Fruit fly (Drosophila melanogaster) whole organism, embryonic: ENCODE data around the gene Rab9Fa.

Experiments
- Aef1 ChIP-seq: fragments of 200-800 bp; sonication (Bioruptor generic); IDR thresholded peaks from 3 replicates; pipeline ENCODE4 v1.3.6; 2022; ENCODE audit warnings: missing biosample characterization, missing genetic modification characterization
- Blimp-1 ChIP-seq: fragments of 200-800 bp; sonication (Bioruptor generic); optimal IDR thresholded peaks from 3 replicates; lab custom pipeline; 2018; ENCODE audit warnings: missing biosample characterization, missing genetic modification characterization, mild to moderate bottlenecking, moderate library complexity, missing genetic modification reagents
- CG10565 ChIP-seq: fragments of 200-800 bp; sonication (Bioruptor generic); optimal IDR thresholded peaks from 3 replicates; lab custom pipeline; 2016; ENCODE audit warnings: missing biosample characterization, mild to moderate bottlenecking, missing genetic modification characterization
- CG13123 ChIP-seq: fragments of 200-800 bp; sonication (Bioruptor generic); optimal IDR thresholded peaks from 2 replicates; lab custom pipeline; 2016; ENCODE audit warnings: missing biosample characterization, missing genetic modification characterization
- CG14965 ChIP-seq: fragments of 200-800 bp; sonication (Bioruptor generic); optimal IDR thresholded peaks from 2 replicates; lab custom pipeline; 2016; ENCODE audit warnings: missing biosample characterization, missing genetic modification characterization, borderline replicate concordance
- CG15073 ChIP-seq: fragments of 200-800 bp; sonication (Bioruptor generic); optimal IDR thresholded peaks from 2 replicates; lab custom pipeline; 2016; ENCODE audit warnings: missing biosample characterization, missing genetic modification characterization
- CG17359 ChIP-seq: fragments of 200-800 bp; sonication (Bioruptor generic); optimal IDR thresholded peaks from 3 replicates; lab custom pipeline; 2018; ENCODE audit warnings: missing biosample characterization, mild to moderate bottlenecking, missing genetic modification characterization, moderate library complexity
- CG17912 ChIP-seq: fragments of 200-800 bp; sonication (Bioruptor generic); optimal IDR thresholded peaks from 2 replicates; lab custom pipeline; 2018; ENCODE audit warnings: missing biosample characterization, mild to moderate bottlenecking, missing genetic modification characterization
- CG3726 ChIP-seq: fragments of 200-800 bp; sonication (Bioruptor generic); IDR thresholded peaks from 3 replicates; pipeline ENCODE4, ENCODE4 v1.3.6; 2022; ENCODE audit warnings: missing biosample characterization, missing genetic modification characterization
- CG4707 ChIP-seq: fragments of 200-800 bp; sonication (Bioruptor generic); optimal IDR thresholded peaks from 2 replicates; lab custom pipeline; 2018; ENCODE audit warnings: missing biosample characterization, mild to moderate bottlenecking, missing genetic modification characterization, moderate library complexity
- CG6854 ChIP-seq: fragments of 200-800 bp; sonication (Bioruptor generic); optimal IDR thresholded peaks from 3 replicates; lab custom pipeline; 2017; ENCODE audit warnings: missing biosample characterization, mild to moderate bottlenecking, missing genetic modification characterization
- CG7271 ChIP-seq: fragments of 200-800 bp; sonication (Bioruptor generic); optimal IDR thresholded peaks from 2 replicates; lab custom pipeline; 2018; ENCODE audit warnings: missing biosample characterization, mild to moderate bottlenecking, missing genetic modification characterization, moderate library complexity
- CG7786 ChIP-seq: fragments of 200-800 bp; sonication (Bioruptor generic); optimal IDR thresholded peaks from 2 replicates; lab custom pipeline; 2016; ENCODE audit warnings: missing biosample characterization, missing genetic modification characterization
- CG7963 ChIP-seq: fragments of 200-800 bp; sonication (Bioruptor generic); IDR thresholded peaks from 3 replicates; pipeline ENCODE4 v1.3.6; 2022; ENCODE audit warnings: missing biosample characterization, missing genetic modification characterization; ENCODE audit not compliant: partially characterized antibody
- CTCF ChIP-seq: fragments of 200-800 bp; sonication (Bioruptor generic); optimal IDR thresholded peaks from 2 replicates; lab custom pipeline; 2017; ENCODE audit warnings: missing biosample characterization, mild to moderate bottlenecking, missing genetic modification characterization, moderate library complexity
- Camta ChIP-seq: fragments of 200-800 bp; sonication (Bioruptor generic); optimal IDR thresholded peaks from 2 replicates; lab custom pipeline; 2016; ENCODE audit warnings: missing biosample characterization, missing genetic modification characterization
- CoRest ChIP-seq: fragments of 200-800 bp; sonication (Bioruptor generic); optimal IDR thresholded peaks from 3 replicates; lab custom pipeline; 2018; ENCODE audit warnings: missing biosample characterization, mild to moderate bottlenecking, missing genetic modification characterization, moderate library complexity
- D19A ChIP-seq: fragments of 200-800 bp; optimal IDR thresholded peaks from 3 replicates; lab custom pipeline; 2019; ENCODE audit warnings: missing biosample characterization, mild to moderate bottlenecking, missing genetic modification characterization, moderate library complexity
- Dfd ChIP-seq, 2 experiments: fragments of >200 bp; optimal IDR thresholded peaks; 2 replicates each; lab custom pipeline; 2017; ENCODE audit warnings: missing biosample characterization in 2 of 2, missing genetic modification characterization in 2 of 2
- Dip3 ChIP-seq: fragments of 200-800 bp; sonication (Bioruptor generic); optimal IDR thresholded peaks from 3 replicates; lab custom pipeline; 2016; ENCODE audit warnings: missing biosample characterization, missing genetic modification characterization
- Dll ChIP-seq: fragments of 200-800 bp; sonication (Bioruptor generic); IDR thresholded peaks from 4 replicates; pipeline ENCODE4 v1.3.6; 2022; ENCODE audit warnings: missing biosample characterization, missing genetic modification characterization; ENCODE audit not compliant: partially characterized antibody
- E2f2 ChIP-seq: fragments of 200-800 bp; sonication (Bioruptor generic); IDR thresholded peaks from 2 replicates; pipeline ENCODE4 v1.3.6; 2022; ENCODE audit warnings: missing biosample characterization, missing genetic modification characterization
- Fer3 ChIP-seq: fragments of 200-800 bp; sonication (Bioruptor generic); optimal IDR thresholded peaks from 2 replicates; lab custom pipeline; 2018; ENCODE audit warnings: missing biosample characterization, mild to moderate bottlenecking, missing genetic modification characterization, moderate library complexity
- Hmx ChIP-seq: fragments of 200-800 bp; sonication (Bioruptor generic); optimal IDR thresholded peaks from 2 replicates; lab custom pipeline; 2016; ENCODE audit warnings: missing biosample characterization, missing genetic modification characterization
- Hr3 ChIP-seq: fragments of 200-800 bp; sonication (Bioruptor generic); optimal IDR thresholded peaks from 3 replicates; lab custom pipeline; 2016; ENCODE audit warnings: missing biosample characterization, missing genetic modification characterization
- Lpt ChIP-seq: fragments of >200 bp; optimal IDR thresholded peaks from 2 replicates; lab custom pipeline; 2018; ENCODE audit warnings: missing biosample characterization, missing genetic modification characterization
- NC2β ChIP-seq: fragments of 200-800 bp; sonication (Bioruptor generic); optimal IDR thresholded peaks from 2 replicates; lab custom pipeline; 2016; ENCODE audit warnings: missing biosample characterization, missing genetic modification characterization
- Pdp1 ChIP-seq, 2 experiments: fragments of 200-800 bp; sonication (Bioruptor generic); optimal IDR thresholded peaks; 3 replicates each; lab custom pipeline; 2016; ENCODE audit warnings: missing biosample characterization in 2 of 2, missing genetic modification characterization in 2 of 2, mild to moderate bottlenecking in 1 of 2, moderate library complexity in 1 of 2
- Rfx ChIP-seq: fragments of 200-800 bp; sonication (Bioruptor generic); IDR thresholded peaks from 2 replicates; pipeline ENCODE4 v1.3.6; 2022; ENCODE audit warnings: missing biosample characterization, missing genetic modification characterization
- Sox102F ChIP-seq: fragments of 200-800 bp; sonication (Bioruptor generic); optimal IDR thresholded peaks from 2 replicates; lab custom pipeline; 2018; ENCODE audit warnings: missing biosample characterization, mild to moderate bottlenecking, missing genetic modification characterization, moderate library complexity
- Sry-β ChIP-seq: fragments of 200-800 bp; sonication (Bioruptor generic); optimal IDR thresholded peaks from 2 replicates; lab custom pipeline; 2018; ENCODE audit warnings: missing biosample characterization, mild to moderate bottlenecking, missing genetic modification characterization, moderate library complexity
- aop ChIP-seq: fragments of 200-800 bp; sonication (Bioruptor generic); IDR thresholded peaks from 2 replicates; pipeline ENCODE4 v1.3.6; 2022; ENCODE audit warnings: missing biosample characterization, missing genetic modification characterization
- cas ChIP-seq: fragments of 200-800 bp; sonication (Bioruptor generic); IDR thresholded peaks from 2 replicates; pipeline ENCODE4 v1.3.6; 2022; ENCODE audit warnings: missing biosample characterization, missing genetic modification characterization
- dpn ChIP-seq, 2 experiments: fragments of 200-800 bp; sonication (Bioruptor generic); optimal IDR thresholded peaks; 3 replicates each; lab custom pipeline; 2016; ENCODE audit warnings: missing biosample characterization in 2 of 2, missing genetic modification characterization in 2 of 2
- fd64A ChIP-seq: fragments of 200-800 bp; sonication (Bioruptor generic); optimal IDR thresholded peaks from 3 replicates; lab custom pipeline; 2018; ENCODE audit warnings: missing biosample characterization, mild to moderate bottlenecking, missing genetic modification characterization
- grn ChIP-seq: fragments of 200-800 bp; sonication (Bioruptor generic); optimal IDR thresholded peaks from 3 replicates; lab custom pipeline; 2017; ENCODE audit warnings: missing biosample characterization, missing genetic modification characterization
- hb ChIP-seq: fragments of 200-800 bp; sonication (Bioruptor generic); IDR thresholded peaks from 3 replicates; pipeline ENCODE4 v1.3.6; 2022; ENCODE audit warnings: missing biosample characterization, missing genetic modification characterization; ENCODE audit not compliant: partially characterized antibody
- jumu ChIP-seq: fragments of 200-800 bp; sonication (Bioruptor generic); optimal IDR thresholded peaks from 3 replicates; lab custom pipeline; 2016; ENCODE audit warnings: missing biosample characterization, missing genetic modification characterization
- nom ChIP-seq: fragments of 200-800 bp; sonication (Bioruptor generic); optimal IDR thresholded peaks from 2 replicates; lab custom pipeline; 2017; ENCODE audit warnings: missing biosample characterization, missing genetic modification characterization, mild to moderate bottlenecking, moderate library complexity, missing genetic modification reagents
- pho ChIP-seq: fragments of 200-800 bp; sonication (Bioruptor generic); optimal IDR thresholded peaks from 2 replicates; lab custom pipeline; 2016; ENCODE audit warnings: missing biosample characterization, missing genetic modification characterization
- phol ChIP-seq: fragments of 200-800 bp; sonication (Bioruptor generic); optimal IDR thresholded peaks from 3 replicates; lab custom pipeline; 2018; ENCODE audit warnings: missing biosample characterization, mild to moderate bottlenecking, missing genetic modification characterization, moderate library complexity
- pzg ChIP-seq: fragments of 200-800 bp; sonication (Bioruptor generic); optimal IDR thresholded peaks from 3 replicates; lab custom pipeline; 2018; ENCODE audit warnings: missing biosample characterization, mild to moderate bottlenecking, missing genetic modification characterization, moderate library complexity
- rib ChIP-seq: fragments of 200-800 bp; sonication (Bioruptor generic); IDR thresholded peaks from 2 replicates; pipeline ENCODE4 v1.3.6; 2022; ENCODE audit warnings: missing biosample characterization, missing genetic modification characterization
- row ChIP-seq: fragments of 200-800 bp; sonication (Bioruptor generic); IDR thresholded peaks from 3 replicates; pipeline ENCODE4 v1.3.6; 2022; ENCODE audit warnings: missing biosample characterization, missing genetic modification characterization
- shn ChIP-seq: fragments of 200-800 bp; sonication (Bioruptor generic); optimal IDR thresholded peaks from 3 replicates; lab custom pipeline; 2016; ENCODE audit warnings: missing biosample characterization, missing genetic modification characterization
- slbo ChIP-seq: fragments of 200-800 bp; sonication (Bioruptor generic); IDR thresholded peaks from 2 replicates; pipeline ENCODE4 v1.3.6; 2022; ENCODE audit warnings: missing biosample characterization, missing genetic modification characterization
- slou ChIP-seq: fragments of 200-800 bp; sonication (Bioruptor generic); optimal IDR thresholded peaks from 3 replicates; lab custom pipeline; 2016; ENCODE audit warnings: missing biosample characterization, missing genetic modification characterization
- tio ChIP-seq: fragments of 200-800 bp; sonication (Bioruptor generic); optimal IDR thresholded peaks from 2 replicates; lab custom pipeline; 2017; ENCODE audit warnings: missing biosample characterization, missing genetic modification characterization, inconsistent platforms
- tx ChIP-seq: fragments of 200-800 bp; sonication (Bioruptor generic); optimal IDR thresholded peaks from 2 replicates; lab custom pipeline; 2016; ENCODE audit warnings: missing biosample characterization, missing genetic modification characterization
- vvl ChIP-seq: fragments of 200-800 bp; sonication (Bioruptor generic); IDR thresholded peaks from 2 replicates; pipeline ENCODE4 v1.3.6; 2022; ENCODE audit warnings: missing biosample characterization, missing genetic modification characterization
- wdn ChIP-seq: fragments of 200-800 bp; sonication (Bioruptor generic); IDR thresholded peaks from 2 replicates; pipeline ENCODE4 v1.3.6; 2022; ENCODE audit warnings: missing biosample characterization, missing genetic modification characterization

Gene Rab9Fa

DNA sequence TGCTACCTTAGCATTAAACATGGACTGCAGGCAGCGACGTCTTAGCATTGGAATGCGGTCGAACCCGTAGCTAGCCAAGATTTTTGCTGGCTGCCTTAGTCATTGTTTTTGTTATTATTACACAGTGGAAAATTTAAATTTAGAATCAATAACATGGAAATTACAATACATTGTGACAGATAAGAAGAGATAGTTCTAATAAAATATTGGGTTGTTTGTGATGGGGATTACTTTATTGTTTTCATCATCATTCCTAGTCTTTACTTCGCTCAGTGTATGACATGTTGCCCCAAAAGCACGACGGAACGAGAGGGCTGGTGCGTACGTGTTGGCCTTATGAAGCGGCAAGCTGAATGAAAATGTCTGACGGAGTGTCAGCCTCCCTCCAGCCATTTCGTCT, 14.2 kb downstream of the Rab9Fa start (continued):
- TF ChIP-seq slou (GFP tag; lab: Kevin White, UChicago): no peak
- peak; percentile 48 for TF ChIP-seq tio (GFP tag; lab: Kevin White, UChicago)
- peak; percentile 91 for TF ChIP-seq Sox102F
- TF ChIP-seq phol (tag; lab: Kevin White, UChicago): peak; percentile 85
- TF ChIP-seq Fer3 (tag; lab: Kevin White, UChicago): peak; percentile 86
- peak; percentile 76 for TF ChIP-seq Camta
- TF ChIP-seq NC2β (GFP tag; lab: Kevin White, UChicago): peak; percentile 53
- peak; percentile 88 for TF ChIP-seq Rfx
- TF ChIP-seq wdn (GFP tag; lab: Robert Waterston, UW): peak; percentile 50
- TF ChIP-seq grn: peak; percentile 19
- TF ChIP-seq shn (GFP tag; lab: Kevin White, UChicago): peak; percentile 62
- TF ChIP-seq CG7963: no peak
- peak; percentile 88 for TF ChIP-seq nom
- peak; percentile 69 for TF ChIP-seq CG7786 (GFP tag; lab: Kevin White, UChicago)
- TF ChIP-seq Lpt (GFP tag; lab: Kevin White, UChicago): no peak
- TF ChIP-seq CG13123 (GFP tag; lab: Kevin White, UChicago): peak; percentile 64
- peak; percentile 32 for TF ChIP-seq CTCF (GFP tag; lab: Kevin White, UChicago)
- TF ChIP-seq CG4707 (GFP tag; lab: Kevin White, UChicago): peak; percentile 73
- peak; percentile 48 for TF ChIP-seq fd64A
- no peak for TF ChIP-seq Sry-β (GFP tag; lab: Kevin White, UChicago)
- TF ChIP-seq pzg: no peak
- TF ChIP-seq jumu: peak; percentile 73
- TF ChIP-seq CG7271: peak; percentile 52
- peak; percentile 54 for TF ChIP-seq tx (GFP tag; lab: Kevin White, UChicago)
- peak; percentile 61 for TF ChIP-seq Hr3 (GFP tag; lab: Kevin White, UChicago)
- TF ChIP-seq CG17912 (GFP tag; lab: Kevin White, UChicago): peak; percentile 83
- TF ChIP-seq slbo (GFP tag; lab: Robert Waterston, UW): peak; percentile 88
- TF ChIP-seq rib: peak; percentile 67; the same call in 1 of the 2 replicates
- TF ChIP-seq CG14965: peak; percentile 42
- peak; percentile 56; the same call in 1 of the 2 replicates for TF ChIP-seq E2f2 (GFP tag; lab: Robert Waterston, UW)
- TF ChIP-seq hb (GFP tag; lab: Robert Waterston, UW): no peak
- no peak for TF ChIP-seq Hmx (GFP tag; lab: Kevin White, UChicago)
- TF ChIP-seq CG6854 (GFP tag; lab: Kevin White, UChicago): peak; percentile 81
- TF ChIP-seq CG10565 (GFP tag; lab: Kevin White, UChicago): peak; percentile 9
- peak; percentile 75 for TF ChIP-seq D19A
- TF ChIP-seq Dip3 (GFP tag; lab: Kevin White, UChicago): peak; percentile 65
- no peak for TF ChIP-seq Dll
- TF ChIP-seq row (GFP tag; lab: Robert Waterston, UW): peak; percentile 84
- peak; percentile 77 for TF ChIP-seq Blimp-1
- peak; percentile 67; the same call in 1 of the 3 replicates for TF ChIP-seq CG3726 (GFP tag; lab: Robert Waterston, UW)
- TF ChIP-seq pho (GFP tag; lab: Kevin White, UChicago): peak; percentile 47
- TF ChIP-seq CoRest (tag; lab: Kevin White, UChicago): peak; percentile 86
- peak; percentile 86 for TF ChIP-seq Aef1 (GFP tag; lab: Robert Waterston, UW)
- peak; percentile 2 for TF ChIP-seq CG15073 (GFP tag; lab: Kevin White, UChicago)
- peak; percentile 53; the same call in 1 of the 2 replicates for TF ChIP-seq cas (GFP tag; lab: Robert Waterston, UW)
- TF ChIP-seq Pdp1 (GFP tag; optimal IDR thresholded peaks at IDR 0.05; lab: Kevin White, UChicago): peak; percentile 78 to 82
- TF ChIP-seq CG17359 (tag; lab: Kevin White, UChicago): peak; percentile 92
- TF ChIP-seq dpn (GFP tag; optimal IDR thresholded peaks at IDR 0.05; lab: Kevin White, UChicago): peak; percentile 83 to 86
- TF ChIP-seq aop (GFP tag; lab: Robert Waterston, UW): peak; percentile 52; the same call in 1 of the 2 replicates
- TF ChIP-seq vvl (GFP tag; lab: Robert Waterston, UW): peak; percentile 92
- no peak for TF ChIP-seq Dfd (GFP tag; optimal IDR thresholded peaks at IDR 0.05; lab: Kevin White, UChicago)
